Fruit fly (Drosophila melanogaster) whole organism, embryonic: Measurements from ENCODE around the gene Lerp.

Experiments used
- Atf3 ChIP-seq: fragments of 200-800 bp; sonication (Bioruptor generic); optimal IDR thresholded peaks from 3 replicates; lab custom pipeline; 2016; ENCODE audit warnings: missing biosample characterization, missing genetic modification characterization
- Awh ChIP-seq: fragments of 200-800 bp; sonication (Bioruptor generic); IDR thresholded peaks from 2 replicates; pipeline ENCODE4, ENCODE4 v1.3.6; 2022; ENCODE audit warnings: missing biosample characterization, missing genetic modification characterization
- BtbVII ChIP-seq: fragments of 200-800 bp; sonication (Bioruptor generic); optimal IDR thresholded peaks from 3 replicates; lab custom pipeline; 2017; ENCODE audit warnings: missing biosample characterization, mild to moderate bottlenecking, missing genetic modification characterization
- Bteb2 ChIP-seq: fragments of 200-800 bp; sonication (Bioruptor generic); optimal IDR thresholded peaks from 2 replicates; lab custom pipeline; 2016; ENCODE audit warnings: missing biosample characterization, missing genetic modification characterization
- CG10321 ChIP-seq: fragments of 200-800 bp; sonication (Bioruptor generic); IDR thresholded peaks from 2 replicates; pipeline ENCODE4 v1.3.6; 2022; ENCODE audit warnings: missing biosample characterization, missing genetic modification characterization
- CG11247 ChIP-seq: fragments of 200-800 bp; sonication (Bioruptor generic); IDR thresholded peaks from 2 replicates; pipeline ENCODE4 v1.3.6; 2022; ENCODE audit warnings: missing biosample characterization, missing genetic modification characterization
- CG12236 ChIP-seq: fragments of 200-800 bp; sonication (Bioruptor generic); optimal IDR thresholded peaks from 2 replicates; lab custom pipeline; 2016; ENCODE audit warnings: missing biosample characterization, missing genetic modification characterization
- CG12769 ChIP-seq: fragments of 200-800 bp; sonication (Bioruptor generic); optimal IDR thresholded peaks from 2 replicates; lab custom pipeline; 2019; ENCODE audit warnings: missing biosample characterization, mild to moderate bottlenecking, missing genetic modification characterization, moderate library complexity
- CG13287 ChIP-seq: fragments of 200-800 bp; sonication (Bioruptor generic); IDR thresholded peaks from 2 replicates; pipeline ENCODE4 v1.3.6; 2022; ENCODE audit warnings: missing biosample characterization, missing genetic modification characterization; ENCODE audit not compliant: partially characterized antibody
- CG1602 ChIP-seq: fragments of 200-800 bp; sonication (Bioruptor generic); optimal IDR thresholded peaks from 3 replicates; lab custom pipeline; 2016; ENCODE audit warnings: missing biosample characterization, missing genetic modification characterization
- CG2199 ChIP-seq: fragments of 200-800 bp; sonication (Bioruptor generic); IDR thresholded peaks from 3 replicates; pipeline ENCODE4 v1.3.6; 2022; ENCODE audit warnings: missing biosample characterization, missing genetic modification characterization
- CG31365 ChIP-seq: fragments of 200-800 bp; sonication (Bioruptor generic); optimal IDR thresholded peaks from 2 replicates; lab custom pipeline; 2018; ENCODE audit warnings: missing biosample characterization, mild to moderate bottlenecking, missing genetic modification characterization
- CG4854 ChIP-seq: fragments of 200-800 bp; sonication (Bioruptor generic); optimal IDR thresholded peaks from 2 replicates; lab custom pipeline; 2016; ENCODE audit warnings: missing biosample characterization, missing genetic modification characterization, inconsistent platforms
- CG6254 ChIP-seq: fragments of 200-800 bp; sonication (Bioruptor generic); optimal IDR thresholded peaks from 3 replicates; lab custom pipeline; 2017; ENCODE audit warnings: mild to moderate bottlenecking, missing biosample characterization, missing genetic modification reagents, missing genetic modification characterization
- CG6683 ChIP-seq: fragments of 200-800 bp; sonication (Bioruptor generic); optimal IDR thresholded peaks from 2 replicates; lab custom pipeline; 2017; ENCODE audit warnings: missing biosample characterization, mild to moderate bottlenecking, missing genetic modification characterization, missing genetic modification reagents
- CG6791 ChIP-seq: fragments of 200-800 bp; sonication (Bioruptor generic); IDR thresholded peaks from 3 replicates; pipeline ENCODE4 v1.3.6; 2022; ENCODE audit warnings: missing biosample characterization, missing genetic modification characterization; ENCODE audit not compliant: partially characterized antibody
- CG7839 ChIP-seq: fragments of 200-800 bp; sonication (Bioruptor generic); optimal IDR thresholded peaks from 3 replicates; lab custom pipeline; 2018; ENCODE audit warnings: missing biosample characterization, mild to moderate bottlenecking, missing genetic modification characterization, moderate library complexity
- CG8089 ChIP-seq: fragments of 200-800 bp; sonication (Bioruptor generic); optimal IDR thresholded peaks from 3 replicates; lab custom pipeline; 2016; ENCODE audit warnings: missing biosample characterization, missing genetic modification characterization
- CG8281 ChIP-seq: fragments of 200-800 bp; sonication (Bioruptor generic); optimal IDR thresholded peaks from 2 replicates; lab custom pipeline; 2018; ENCODE audit warnings: missing biosample characterization, mild to moderate bottlenecking, missing genetic modification characterization, moderate library complexity
- D ChIP-seq, 2 experiments: fragments of 200-800 bp in 1 of 2; fragments of >200 bp in 1 of 2; sonication (Bioruptor generic) in 1 of 2; optimal IDR thresholded peaks; 2 replicates in 1 of 2; 3 replicates in 1 of 2; lab custom pipeline; 2017; ENCODE audit warnings: mild to moderate bottlenecking in 1 of 2, missing biosample characterization in 1 of 2, missing genetic modification characterization in 1 of 2, missing genetic modification reagents in 1 of 2
- Dek ChIP-seq: fragments of 200-800 bp; sonication (Bioruptor generic); optimal IDR thresholded peaks from 3 replicates; lab custom pipeline; 2019; ENCODE audit warnings: missing biosample characterization, mild to moderate bottlenecking, missing genetic modification characterization, moderate library complexity
- Ets97D ChIP-seq: fragments of 200-800 bp; sonication (Bioruptor generic); optimal IDR thresholded peaks from 3 replicates; lab custom pipeline; 2016; ENCODE audit warnings: missing biosample characterization, missing genetic modification characterization
- Meics ChIP-seq: fragments of 200-800 bp; sonication (Bioruptor generic); optimal IDR thresholded peaks from 2 replicates; lab custom pipeline; 2017; ENCODE audit warnings: missing biosample characterization, mild to moderate bottlenecking, missing genetic modification characterization
- Nf-YC ChIP-seq: fragments of 200-800 bp; optimal IDR thresholded peaks from 3 replicates; lab custom pipeline; 2019; ENCODE audit warnings: missing biosample characterization, mild to moderate bottlenecking, missing genetic modification characterization, moderate library complexity
- NfI ChIP-seq: fragments of 200-800 bp; sonication (Bioruptor generic); optimal IDR thresholded peaks from 3 replicates; lab custom pipeline; 2018; ENCODE audit warnings: missing biosample characterization, mild to moderate bottlenecking, missing genetic modification characterization, moderate library complexity
- Ravus ChIP-seq: fragments of 200-800 bp; sonication (Bioruptor generic); IDR thresholded peaks from 2 replicates; pipeline ENCODE4 v1.3.6; 2022; ENCODE audit warnings: missing biosample characterization, missing genetic modification characterization
- Ssrp ChIP-seq: fragments of 200-800 bp; sonication (Bioruptor generic); optimal IDR thresholded peaks from 2 replicates; lab custom pipeline; 2018; ENCODE audit warnings: missing biosample characterization, mild to moderate bottlenecking, missing genetic modification characterization, moderate library complexity
- Stat92E ChIP-seq, 3 experiments: fragments of >200 bp in 2 of 3; fragments of 200-800 bp in 1 of 3; sonication (Bioruptor generic) in 1 of 3; optimal IDR thresholded peaks; 2 replicates each; lab custom pipeline; 2017 to 2019; ENCODE audit warnings: missing biosample characterization in 3 of 3, missing genetic modification characterization in 3 of 3, mild to moderate bottlenecking in 1 of 3, moderate library complexity in 1 of 3
- Vsx1 ChIP-seq: fragments of 200-800 bp; sonication (Bioruptor generic); optimal IDR thresholded peaks from 2 replicates; lab custom pipeline; 2017; ENCODE audit warnings: missing biosample characterization, mild to moderate bottlenecking, missing genetic modification characterization, missing genetic modification reagents
- bsh ChIP-seq, 2 experiments: fragments of 200-800 bp; sonication (Bioruptor generic); optimal IDR thresholded peaks; 2 replicates each; lab custom pipeline; 2017 to 2018; ENCODE audit warnings: mild to moderate bottlenecking in 2 of 2, missing biosample characterization in 2 of 2, missing genetic modification characterization in 2 of 2, moderate library complexity in 1 of 2
- btn ChIP-seq: fragments of 200-800 bp; sonication (Bioruptor generic); optimal IDR thresholded peaks from 2 replicates; lab custom pipeline; 2016; ENCODE audit warnings: missing biosample characterization, missing genetic modification characterization
- chn ChIP-seq: fragments of 200-800 bp; sonication (Bioruptor generic); optimal IDR thresholded peaks from 2 replicates; lab custom pipeline; 2016; ENCODE audit warnings: missing biosample characterization, missing genetic modification characterization
- dan ChIP-seq: fragments of 200-800 bp; sonication (Bioruptor generic); IDR thresholded peaks from 2 replicates; pipeline ENCODE4 v1.3.6; 2022; ENCODE audit warnings: missing biosample characterization, missing genetic modification characterization
- en ChIP-seq: fragments of 200-800 bp; sonication (Bioruptor generic); optimal IDR thresholded peaks from 2 replicates; lab custom pipeline; 2016; ENCODE audit warnings: missing biosample characterization, missing genetic modification characterization
- fd64A ChIP-seq: fragments of 200-800 bp; sonication (Bioruptor generic); optimal IDR thresholded peaks from 3 replicates; lab custom pipeline; 2018; ENCODE audit warnings: missing biosample characterization, mild to moderate bottlenecking, missing genetic modification characterization
- fru ChIP-seq: fragments of >200 bp; optimal IDR thresholded peaks from 2 replicates; lab custom pipeline; 2017
- ftz-f1 ChIP-seq: fragments of 200-800 bp; sonication (Bioruptor generic); optimal IDR thresholded peaks from 2 replicates; lab custom pipeline; 2016; ENCODE audit warnings: missing biosample characterization, missing genetic modification characterization
- gsb ChIP-seq: fragments of 200-800 bp; sonication (Bioruptor generic); IDR thresholded peaks from 2 replicates; pipeline ENCODE4 v1.3.6; 2022; ENCODE audit warnings: missing biosample characterization, missing genetic modification characterization
- kni ChIP-seq: fragments of 200-800 bp; sonication (Bioruptor generic); optimal IDR thresholded peaks from 3 replicates; lab custom pipeline; 2017; ENCODE audit warnings: mild to moderate bottlenecking, missing biosample characterization, missing genetic modification reagents, missing genetic modification characterization
- lilli ChIP-seq: fragments of 200-800 bp; sonication (Bioruptor generic); optimal IDR thresholded peaks from 3 replicates; lab custom pipeline; 2016; ENCODE audit warnings: missing biosample characterization, missing genetic modification characterization
- row ChIP-seq: fragments of 200-800 bp; sonication (Bioruptor generic); IDR thresholded peaks from 3 replicates; pipeline ENCODE4 v1.3.6; 2022; ENCODE audit warnings: missing biosample characterization, missing genetic modification characterization
- sens ChIP-seq: fragments of 200-800 bp; sonication (Bioruptor generic); peaks from one replicate; lab custom pipeline; 2016; ENCODE audit warnings: missing biosample characterization, missing genetic modification characterization
- so ChIP-seq: fragments of 200-800 bp; sonication (Bioruptor generic); IDR thresholded peaks from 3 replicates; pipeline ENCODE4 v1.3.6; 2022; ENCODE audit warnings: missing biosample characterization, missing genetic modification characterization
- tll ChIP-seq, 2 experiments: fragments of 200-800 bp in 1 of 2; fragments of >200 bp in 1 of 2; sonication (Bioruptor generic) in 1 of 2; optimal IDR thresholded peaks; 2 replicates each; lab custom pipeline; 2017 to 2019; ENCODE audit warnings: missing biosample characterization in 2 of 2, missing genetic modification characterization in 2 of 2, mild to moderate bottlenecking in 1 of 2, moderate library complexity in 1 of 2
- ttk ChIP-seq: fragments of 200-800 bp; sonication (Bioruptor generic); IDR thresholded peaks from 2 replicates; pipeline ENCODE4 v2.1.2; 2022; ENCODE audit warnings: missing biosample characterization, missing genetic modification characterization
- twi ChIP-seq: fragments of 200-800 bp; optimal IDR thresholded peaks from 2 replicates; lab custom pipeline; 2019; ENCODE audit warnings: missing biosample characterization, mild to moderate bottlenecking, missing genetic modification characterization, moderate library complexity
- wor ChIP-seq: fragments of 200-800 bp; sonication (Bioruptor generic); IDR thresholded peaks from 2 replicates; pipeline ENCODE4 v1.3.6; 2022; ENCODE audit warnings: missing biosample characterization, missing genetic modification characterization
- zf30C ChIP-seq: fragments of 200-800 bp; sonication (Bioruptor generic); optimal IDR thresholded peaks from 3 replicates; lab custom pipeline; 2018; ENCODE audit warnings: missing biosample characterization, mild to moderate bottlenecking, missing genetic modification characterization

The Lerp gene

DNA sequence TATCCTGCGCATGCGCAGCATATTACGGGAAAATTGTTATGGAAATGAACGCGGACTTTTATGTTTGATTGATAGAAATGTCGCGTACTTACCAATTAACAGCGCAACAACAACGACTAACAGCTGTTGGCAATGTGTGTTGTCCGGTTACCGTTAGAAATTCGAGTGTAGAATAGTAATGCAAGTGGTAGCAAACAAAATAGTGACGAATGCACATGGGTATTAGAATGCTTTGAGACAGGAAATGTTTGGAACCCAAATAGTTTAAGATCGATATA, 20.0 kb upstream of the Lerp start:
- TF ChIP-seq CG11247 (GFP tag; lab: Robert Waterston, UW) (no peak), Meics (GFP tag; lab: Kevin White, UChicago) (peak; percentile 11), Atf3 (GFP tag; lab: Kevin White, UChicago) (no peak), twi (tag; lab: Kevin White, UChicago) (peak; percentile 97), sens (GFP tag; lab: Kevin White, UChicago) (peak; percentile 24), CG6683 (GFP tag; lab: Kevin White, UChicago) (no peak)

DNA sequence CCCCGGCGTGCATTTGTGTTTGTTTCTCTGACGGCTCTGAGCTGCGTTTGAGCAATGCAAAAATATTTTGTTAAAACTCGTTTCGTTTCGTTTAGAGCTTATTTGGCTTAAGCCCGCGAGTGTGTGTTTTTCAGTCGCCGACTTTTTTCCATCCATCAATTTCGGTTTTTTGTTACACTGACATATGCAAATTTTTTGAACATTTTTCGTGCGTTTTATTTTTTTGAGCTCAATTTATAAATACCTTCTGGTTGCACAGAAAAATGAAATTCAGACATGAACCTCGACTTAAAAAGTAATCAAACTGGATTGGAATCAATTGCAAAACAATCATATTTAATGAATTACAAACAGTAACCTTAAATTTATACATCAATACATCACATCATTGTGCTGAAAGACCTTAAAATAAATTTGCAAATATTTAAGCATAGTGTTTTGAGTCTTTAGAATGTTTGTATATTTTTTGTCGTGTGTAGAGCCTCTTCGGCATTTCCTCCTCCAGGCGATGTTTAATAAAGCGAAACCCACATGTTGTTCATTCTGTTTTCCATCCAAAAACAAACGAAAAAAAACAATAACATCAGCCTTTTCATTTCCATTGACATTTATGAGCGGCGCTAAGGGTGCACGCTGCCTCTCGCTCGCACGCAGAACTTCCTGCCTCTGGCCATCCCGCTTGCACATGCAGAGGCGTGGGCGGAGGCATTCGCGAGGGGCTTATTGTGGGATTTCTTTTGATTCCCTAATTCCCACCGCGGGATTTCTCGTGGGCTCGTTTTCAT, 19.5 kb upstream of the Lerp start:
- TF ChIP-seq en (GFP tag; lab: Kevin White, UChicago): no peak
- no peak for TF ChIP-seq CG12769 (tag; lab: Kevin White, UChicago)
- no peak for TF ChIP-seq ttk
- TF ChIP-seq kni: peak; percentile 43
- no peak for TF ChIP-seq wor (GFP tag; lab: Robert Waterston, UW)
- no peak for TF ChIP-seq row (GFP tag; lab: Robert Waterston, UW)
- TF ChIP-seq Awh (GFP tag; lab: Robert Waterston, UW): no peak
- no peak for TF ChIP-seq CG4854 (GFP tag; lab: Kevin White, UChicago)
- TF ChIP-seq dan: no peak
- TF ChIP-seq chn (GFP tag; lab: Kevin White, UChicago): no peak
- TF ChIP-seq Vsx1 (GFP tag; lab: Kevin White, UChicago): no peak
- TF ChIP-seq bsh (GFP tag; optimal IDR thresholded peaks at IDR 0.05; lab: Kevin White, UChicago): no peak
- TF ChIP-seq gsb (GFP tag; lab: Robert Waterston, UW): no peak
- peak; percentile 94 for TF ChIP-seq CG2199 (GFP tag; lab: Robert Waterston, UW)
- TF ChIP-seq CG7839 (tag; lab: Kevin White, UChicago): no peak
- TF ChIP-seq fd64A: no peak
- no peak for TF ChIP-seq Dek (tag; lab: Kevin White, UChicago)
- TF ChIP-seq ftz-f1: no peak
- no peak for TF ChIP-seq D (optimal IDR thresholded peaks at IDR 0.05; lab: Kevin White, UChicago)
- TF ChIP-seq D (GFP tag; optimal IDR thresholded peaks at IDR 0.05; lab: Kevin White, UChicago): peak; percentile 32
- no peak for TF ChIP-seq btn (GFP tag; lab: Kevin White, UChicago)
- TF ChIP-seq Ravus (GFP tag; lab: Robert Waterston, UW): no peak
- TF ChIP-seq Ssrp: peak; percentile 11
- no peak for TF ChIP-seq BtbVII (GFP tag; lab: Kevin White, UChicago)
- TF ChIP-seq Ets97D (GFP tag; lab: Kevin White, UChicago): peak; percentile 0
- TF ChIP-seq fru (lab: Kevin White, UChicago): no peak
- TF ChIP-seq CG10321 (GFP tag; lab: Robert Waterston, UW): no peak
- TF ChIP-seq so (GFP tag; lab: Robert Waterston, UW): no peak
- no peak for TF ChIP-seq NfI
- no peak for TF ChIP-seq zf30C (GFP tag; lab: Kevin White, UChicago)
- TF ChIP-seq CG12236 (GFP tag; lab: Kevin White, UChicago): no peak
- TF ChIP-seq CG8089 (GFP tag; lab: Kevin White, UChicago): no peak
- no peak for TF ChIP-seq CG6791 (GFP tag; lab: Robert Waterston, UW)
- no peak for TF ChIP-seq Stat92E (GFP tag; optimal IDR thresholded peaks at IDR 0.05; lab: Kevin White, UChicago)
- TF ChIP-seq CG31365 (tag; lab: Kevin White, UChicago): no peak
- no peak for TF ChIP-seq Bteb2 (GFP tag; lab: Kevin White, UChicago)
- TF ChIP-seq CG8281 (tag; lab: Kevin White, UChicago): no peak
- peak in 1 of 2 experiments; percentile 62 for TF ChIP-seq tll (GFP tag; optimal IDR thresholded peaks at IDR 0.05; lab: Kevin White, UChicago)
- TF ChIP-seq CG1602: no peak
- no peak for TF ChIP-seq Nf-YC (tag; lab: Kevin White, UChicago)
- no peak for TF ChIP-seq CG6254 (GFP tag; lab: Kevin White, UChicago)
- TF ChIP-seq lilli: no peak
- TF ChIP-seq CG13287 (GFP tag; lab: Robert Waterston, UW): no peak
